Worm (Caenorhabditis elegans) whole organism, young adult: ENCODE data around the gene kin-9.

ENCODE experiments used
- B0019.2 ChIP-seq: fragments of 200-800 bp; sonication (Bioruptor generic); conservative IDR thresholded peaks from 2 replicates; pipeline ENCODE4 v1.3.6; 2022; ENCODE audit warnings: missing genetic modification reagents, missing genetic modification characterization, missing compliant biosample characterization
- B0035.1 ChIP-seq: sonication (generic microtip); optimal IDR thresholded peaks from 2 replicates; lab custom pipeline; 2016; ENCODE audit warnings: missing genetic modification characterization, mild to moderate bottlenecking, missing compliant biosample characterization, missing genotype, missing genetic modification reagents
- C17E4.6 ChIP-seq: fragments of 200-800 bp; sonication (Bioruptor generic); IDR thresholded peaks from 2 replicates; pipeline ENCODE4 v1.3.6; 2022; ENCODE audit warnings: missing genetic modification reagents, missing genetic modification characterization, missing compliant biosample characterization
- F22D6.2 ChIP-seq: sonication (generic microtip); optimal IDR thresholded peaks from 2 replicates; lab custom pipeline; 2016; ENCODE audit warnings: mild to moderate bottlenecking, missing genetic modification characterization, missing compliant biosample characterization
- F37B4.10 ChIP-seq: fragments of 200-800 bp; sonication (Bioruptor generic); IDR thresholded peaks from 2 replicates; pipeline ENCODE4 v1.3.6; 2022; ENCODE audit warnings: missing genetic modification characterization, missing compliant biosample characterization
- F52B5.7 ChIP-seq: sonication (generic microtip); optimal IDR thresholded peaks from 2 replicates; lab custom pipeline; 2016; ENCODE audit warnings: mild to moderate bottlenecking, missing genetic modification characterization, missing compliant biosample characterization
- F55B11.4 ChIP-seq: sonication (generic microtip); optimal IDR thresholded peaks from 2 replicates; lab custom pipeline; 2016; ENCODE audit warnings: missing compliant biosample characterization, missing genetic modification characterization, borderline replicate concordance; ENCODE audit not compliant: insufficient read depth
- F57A8.1 ChIP-seq: fragments of 200-800 bp; sonication (Bioruptor generic); optimal IDR thresholded peaks from 2 replicates; lab custom pipeline; 2018; ENCODE audit warnings: mild to moderate bottlenecking, missing genetic modification characterization, moderate library complexity, missing compliant biosample characterization
- K11D2.4 ChIP-seq: fragments of 200-800 bp; sonication (Bioruptor generic); IDR thresholded peaks from 2 replicates; pipeline ENCODE4 v1.3.6; 2022; ENCODE audit warnings: missing genetic modification reagents, missing genetic modification characterization, missing compliant biosample characterization
- T07F8.4 ChIP-seq: sonication (generic microtip); optimal IDR thresholded peaks from 2 replicates; lab custom pipeline; 2016; ENCODE audit warnings: mild to moderate bottlenecking, missing genetic modification characterization, moderate library complexity, missing compliant biosample characterization
- T26A5.8 ChIP-seq: sonication (generic microtip); optimal IDR thresholded peaks from 2 replicates; lab custom pipeline; 2016; ENCODE audit warnings: missing genetic modification characterization, missing compliant biosample characterization
- Y53F4B.3 ChIP-seq: fragments of 200-800 bp; sonication (Bioruptor generic); IDR thresholded peaks from 2 replicates; pipeline ENCODE4 v1.3.6; 2022; ENCODE audit warnings: missing genetic modification reagents, missing genetic modification characterization, missing compliant biosample characterization
- Y53G8AR.9 ChIP-seq: fragments of 200-800 bp; sonication (Bioruptor generic); conservative IDR thresholded peaks from 2 replicates; pipeline ENCODE4 v1.3.6; 2022; ENCODE audit warnings: missing genetic modification reagents, missing genetic modification characterization, missing compliant biosample characterization
- Y56A3A.18 ChIP-seq: fragments of 200-800 bp; sonication (Bioruptor generic); IDR thresholded peaks from 2 replicates; pipeline ENCODE4 v1.3.6; 2022; ENCODE audit warnings: missing genetic modification reagents, missing genetic modification characterization, missing compliant biosample characterization
- Y67H2A.10 ChIP-seq: fragments of 200-800 bp; sonication (Bioruptor generic); conservative IDR thresholded peaks from 2 replicates; pipeline ENCODE4 v1.3.6; 2022; ENCODE audit warnings: missing genetic modification reagents, missing genetic modification characterization, missing compliant biosample characterization
- Y95B8A.8 ChIP-seq: fragments of 200-800 bp; sonication (Bioruptor generic); IDR thresholded peaks from 2 replicates; pipeline ENCODE4 v1.3.6; 2022; ENCODE audit warnings: missing genetic modification reagents, missing genetic modification characterization, missing compliant biosample characterization
- akir-1 ChIP-seq: fragments of 200-800 bp; sonication (Bioruptor generic); optimal IDR thresholded peaks from 2 replicates; lab custom pipeline; 2018; ENCODE audit warnings: mild to moderate bottlenecking, missing genetic modification characterization, moderate library complexity, missing compliant biosample characterization
- aptf-2 ChIP-seq: fragments of 200-800 bp; sonication (Bioruptor generic); conservative IDR thresholded peaks from 2 replicates; pipeline ENCODE4 v1.3.6; 2022; ENCODE audit warnings: missing genetic modification reagents, missing genetic modification characterization, missing compliant biosample characterization
- attf-5 ChIP-seq: fragments of 200-800 bp; sonication (Bioruptor generic); optimal IDR thresholded peaks from 2 replicates; lab custom pipeline; 2018; ENCODE audit warnings: mild to moderate bottlenecking, missing genetic modification characterization, missing compliant biosample characterization
- bed-1 ChIP-seq: fragments of 200-800 bp; sonication (Bioruptor generic); IDR thresholded peaks from 2 replicates; pipeline ENCODE4 v1.3.6; 2022; ENCODE audit warnings: missing genetic modification reagents, missing genetic modification characterization, missing compliant biosample characterization
- cebp-2 ChIP-seq: fragments of 200-800 bp; sonication (Bioruptor generic); IDR thresholded peaks from 2 replicates; pipeline ENCODE4 v1.3.6; 2022; ENCODE audit warnings: missing genetic modification characterization, missing compliant biosample characterization
- ceh-58 ChIP-seq: fragments of 200-800 bp; sonication (Bioruptor generic); IDR thresholded peaks from 2 replicates; pipeline ENCODE4 v1.3.6; 2022; ENCODE audit warnings: missing genetic modification characterization, missing compliant biosample characterization
- efl-1 ChIP-seq: fragments of 150-350 bp; optimal IDR thresholded peaks from 2 replicates; lab custom pipeline; 2014; ENCODE audit warnings: missing biosample characterization, missing genetic modification reagents, missing genetic modification characterization
- egl-44 ChIP-seq: fragments of 200-800 bp; sonication (Bioruptor generic); IDR thresholded peaks from 2 replicates; pipeline ENCODE4 v1.3.6; 2022; ENCODE audit warnings: missing genetic modification reagents, missing genetic modification characterization, missing compliant biosample characterization
- ekl-4 ChIP-seq: fragments of 200-800 bp; sonication (Bioruptor generic); IDR thresholded peaks from 2 replicates; pipeline ENCODE4 v1.3.6; 2022; ENCODE audit warnings: missing genetic modification reagents, missing genetic modification characterization, missing compliant biosample characterization
- hlh-26 ChIP-seq: fragments of 200-800 bp; sonication (Bioruptor generic); conservative IDR thresholded peaks from 2 replicates; pipeline ENCODE4 v1.3.6; 2022; ENCODE audit warnings: missing genetic modification reagents, missing genetic modification characterization, missing compliant biosample characterization
- lin-40 ChIP-seq: sonication (generic microtip); optimal IDR thresholded peaks from 2 replicates; lab custom pipeline; 2016; ENCODE audit warnings: missing genetic modification characterization, mild to moderate bottlenecking, missing compliant biosample characterization, missing genotype, missing genetic modification reagents
- lsy-27 ChIP-seq: sonication (generic microtip); optimal IDR thresholded peaks from 2 replicates; lab custom pipeline; 2017; ENCODE audit warnings: missing genetic modification characterization, mild to moderate bottlenecking, missing compliant biosample characterization, antibody characterized with exemption, missing genotype, borderline replicate concordance; ENCODE audit not compliant: insufficient read depth
- madf-6 ChIP-seq: fragments of 200-800 bp; sonication (Bioruptor generic); IDR thresholded peaks from 2 replicates; pipeline ENCODE4 v1.3.6; 2022; ENCODE audit warnings: missing genetic modification reagents, missing genetic modification characterization, missing compliant biosample characterization
- nfya-2 ChIP-seq: fragments of 200-800 bp; sonication (Bioruptor generic); IDR thresholded peaks from 2 replicates; pipeline ENCODE4 v1.3.6; 2022; ENCODE audit warnings: missing genetic modification reagents, missing genetic modification characterization, missing compliant biosample characterization
- nhr-27 ChIP-seq: fragments of 200-800 bp; sonication (Bioruptor generic); optimal IDR thresholded peaks from 2 replicates; lab custom pipeline; 2018; ENCODE audit warnings: mild to moderate bottlenecking, missing genetic modification characterization, moderate library complexity, missing compliant biosample characterization
- nhr-80 ChIP-seq: sonication (generic microtip); optimal IDR thresholded peaks from 2 replicates; lab custom pipeline; 2016; ENCODE audit warnings: missing genetic modification characterization, missing compliant biosample characterization
- pbrm-1 ChIP-seq: fragments of 200-800 bp; sonication (Bioruptor generic); IDR thresholded peaks from 2 replicates; pipeline ENCODE4 v1.3.6; 2022; ENCODE audit warnings: missing genetic modification reagents, missing genetic modification characterization, missing compliant biosample characterization
- pha-4 ChIP-seq: fragments of 150-350 bp; sonication (generic microtip); optimal IDR thresholded peaks from 2 replicates; lab custom pipeline; 2014; ENCODE audit warnings: missing biosample characterization, missing genetic modification reagents, missing genetic modification characterization
- sea-2 ChIP-seq: fragments of 200-800 bp; sonication (Bioruptor generic); IDR thresholded peaks from 2 replicates; pipeline ENCODE4 v1.3.6; 2022; ENCODE audit warnings: missing genetic modification characterization, missing compliant biosample characterization
- snpc-1.3 ChIP-seq: sonication (generic microtip); optimal IDR thresholded peaks from 2 replicates; lab custom pipeline; 2017; ENCODE audit warnings: missing genetic modification characterization, mild to moderate bottlenecking, missing compliant biosample characterization, antibody characterized with exemption, moderate library complexity, missing genotype, missing genetic modification reagents; ENCODE audit not compliant: insufficient read depth
- snpc-4 ChIP-seq, 5 experiments: fragments of 150-350 bp in 1 of 5; sonication (generic microtip) in 4 of 5; optimal IDR thresholded peaks; 2 replicates each; lab custom pipeline; 2014 to 2018; ENCODE audit warnings: missing genetic modification characterization in 5 of 5, missing biosample characterization in 3 of 5, antibody characterized with exemption in 2 of 5, mild to moderate bottlenecking in 2 of 5, missing compliant biosample characterization in 2 of 5, missing genotype in 2 of 5, moderate library complexity in 2 of 5, missing genetic modification reagents in 1 of 5
- unc-130 ChIP-seq: sonication (generic microtip); optimal IDR thresholded peaks from 2 replicates; lab custom pipeline; 2016; ENCODE audit warnings: missing genetic modification reagents, missing genetic modification characterization, missing compliant biosample characterization
- unc-62 ChIP-seq: fragments of 150-350 bp; optimal IDR thresholded peaks from 2 replicates; lab custom pipeline; 2014; ENCODE audit warnings: missing biosample characterization, missing genetic modification reagents, missing genetic modification characterization
- xnd-1 ChIP-seq: sonication (generic microtip); optimal IDR thresholded peaks from 2 replicates; lab custom pipeline; 2016; ENCODE audit warnings: missing genotype, missing genetic modification reagents, missing genetic modification characterization, missing compliant biosample characterization
- zim-3 ChIP-seq: sonication (generic microtip); optimal IDR thresholded peaks from 2 replicates; lab custom pipeline; 2017; ENCODE audit warnings: mild to moderate bottlenecking, missing genetic modification characterization, moderate library complexity, missing compliant biosample characterization
- ztf-18 ChIP-seq: sonication (generic microtip); optimal IDR thresholded peaks from 2 replicates; lab custom pipeline; 2016; ENCODE audit warnings: missing genotype, mild to moderate bottlenecking, missing genetic modification characterization, missing compliant biosample characterization
- ztf-22 ChIP-seq: fragments of 200-800 bp; sonication (Bioruptor generic); optimal IDR thresholded peaks from 2 replicates; lab custom pipeline; 2018; ENCODE audit warnings: mild to moderate bottlenecking, missing genetic modification characterization, moderate library complexity, missing compliant biosample characterization
- ztf-26 ChIP-seq: sonication (generic microtip); optimal IDR thresholded peaks from 2 replicates; lab custom pipeline; 2017; ENCODE audit warnings: missing genetic modification characterization, missing compliant biosample characterization
- ztf-6 ChIP-seq: fragments of 200-800 bp; sonication (Bioruptor generic); IDR thresholded peaks from 2 replicates; pipeline ENCODE4 v1.3.6; 2022; ENCODE audit warnings: missing genetic modification reagents, missing genetic modification characterization, missing compliant biosample characterization

Gene kin-9

DNA sequence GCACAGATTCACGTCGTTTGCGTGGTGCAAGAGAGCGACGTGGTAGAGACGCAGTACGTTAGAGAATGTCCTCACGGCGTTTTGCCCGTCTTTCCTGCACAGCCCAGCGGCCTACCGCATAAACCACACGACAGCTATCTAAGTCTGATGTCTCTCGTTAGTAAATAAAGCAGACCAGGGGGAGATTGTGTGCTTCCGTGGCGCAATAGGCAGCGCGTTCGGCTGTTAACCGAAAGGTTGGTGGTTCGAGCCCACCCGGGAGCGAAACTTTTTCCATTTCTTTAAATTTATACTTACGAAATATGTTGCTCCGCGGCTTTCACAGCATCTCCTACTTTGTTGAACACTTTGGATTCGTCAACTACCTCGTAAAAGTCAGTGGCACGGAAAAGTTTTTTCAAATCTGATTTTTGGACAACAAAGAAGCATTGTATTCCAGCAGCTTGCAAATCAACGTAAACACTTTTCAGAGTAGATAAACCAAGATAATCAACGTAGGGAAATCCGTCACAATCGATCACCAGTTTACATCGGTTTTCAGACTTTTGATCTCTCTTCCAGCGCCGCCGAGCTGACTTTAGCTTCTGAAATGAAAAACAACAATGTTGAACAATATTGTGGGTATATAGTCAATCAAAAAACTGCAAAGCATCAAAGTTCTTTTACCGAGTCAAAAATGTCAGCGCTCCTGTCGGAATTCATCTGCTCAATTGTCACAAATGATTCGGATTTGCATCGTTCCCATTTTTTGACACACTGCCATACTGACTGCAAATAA is 28.0 kb upstream of the kin-9 start (continued):
- TF ChIP-seq attf-5 (GFP tag; lab: Kevin White, UChicago) (peak; percentile 91), B0035.1 (peak; percentile 86), efl-1 (GFP tag; lab: Kevin White, UChicago) (no peak), unc-62 (GFP tag; lab: Kevin White, UChicago) (no peak), B0019.2 (0 out of 2 replicates have a peak, but pooled peaks have one; percentile 38), Y67H2A.10 (GFP tag; lab: Robert Waterston, UW) (peak; percentile 58; the same call in 1 of the 2 replicates), nhr-27 (peak; percentile 87), zim-3 (tag; lab: Kevin White, UChicago) (peak; percentile 97), madf-6 (GFP tag; lab: Robert Waterston, UW) (peak; percentile 59; the same call in 1 of the 2 replicates), T07F8.4 (tag; lab: Kevin White, UChicago) (peak; percentile 89), F52B5.7 (tag; lab: Kevin White, UChicago) (peak; percentile 93), lsy-27 (tag; lab: Kevin White, UChicago) (peak; percentile 12), ztf-6 (GFP tag; lab: Robert Waterston, UW) (peak; percentile 86), snpc-4 (GFP tag; optimal IDR thresholded peaks at IDR 0.05; lab: Kevin White, UChicago) (peak; percentile 68), snpc-4 (tag; optimal IDR thresholded peaks at IDR 0.05; lab: Kevin White, UChicago) (peak in 3 of 4 experiments; percentile 52 to 83 (median 71)), Y53G8AR.9 (GFP tag; lab: Robert Waterston, UW) (peak; percentile 86), sea-2 (GFP tag; lab: Robert Waterston, UW) (peak; percentile 90), lin-40 (peak; percentile 94), ztf-26 (peak; percentile 93), aptf-2 (GFP tag; lab: Robert Waterston, UW) (peak; percentile 82; the same call in 1 of the 2 replicates), hlh-26 (GFP tag; lab: Robert Waterston, UW) (no peak), F57A8.1 (peak; percentile 70), F55B11.4 (tag; lab: Kevin White, UChicago) (no peak), ztf-22 (GFP tag; lab: Kevin White, UChicago) (peak; percentile 87), F22D6.2 (tag; lab: Kevin White, UChicago) (peak; percentile 78), bed-1 (GFP tag; lab: Robert Waterston, UW) (no peak), T26A5.8 (peak; percentile 90), F37B4.10 (GFP tag; lab: Robert Waterston, UW) (0 out of 2 replicates have a peak, but pooled peaks have one; percentile 88), cebp-2 (0 out of 2 replicates have a peak, but pooled peaks have one; percentile 71), C17E4.6 (0 out of 2 replicates have a peak, but pooled peaks have one; percentile 44), Y56A3A.18 (GFP tag; lab: Robert Waterston, UW) (peak; percentile 96), ekl-4 (GFP tag; lab: Robert Waterston, UW) (peak; percentile 90), akir-1 (GFP tag; lab: Kevin White, UChicago) (peak; percentile 33), Y95B8A.8 (GFP tag; lab: Robert Waterston, UW) (peak; percentile 52; the same call in 1 of the 2 replicates), unc-130 (GFP tag; lab: Kevin White, UChicago) (peak; percentile 51), pha-4 (tag; lab: Kevin White, UChicago) (no peak), nhr-80 (tag; lab: Kevin White, UChicago) (peak; percentile 77), xnd-1 (tag; lab: Kevin White, UChicago) (no peak), snpc-1.3 (tag; lab: Kevin White, UChicago) (peak; percentile 83), nfya-2 (GFP tag; lab: Robert Waterston, UW) (no peak), egl-44 (GFP tag; lab: Robert Waterston, UW) (peak; percentile 93), K11D2.4 (GFP tag; lab: Robert Waterston, UW) (peak; percentile 84), ztf-18 (tag; lab: Kevin White, UChicago) (peak; percentile 79), pbrm-1 (GFP tag; lab: Robert Waterston, UW) (peak; percentile 93), Y53F4B.3 (GFP tag; lab: Robert Waterston, UW) (peak; percentile 67; the same call in 1 of the 2 replicates), ceh-58 (GFP tag; lab: Robert Waterston, UW) (0 out of 2 replicates have a peak, but pooled peaks have one; percentile 78)
